Fruit fly (Drosophila melanogaster): ENCODE measurements around the gene Msp300.
A peak's percentile ranks its signal among the peaks of the same experiment; 100 is the strongest.

Msp300 gene

dm6 chr2L:5103733-5104132 lies 3.1 kb downstream of the Msp300 start:
- TF ChIP-seq sens (GFP tag) (peak; percentile 74), zfh1 (GFP tag; IDR thresholded peaks at IDR 0.05) (0 out of 3 replicates have a peak, but pooled peaks have one; percentile 33), cg (GFP tag; optimal IDR thresholded peaks at IDR 0.05) (no peak)

- no peak for TF ChIP-seq prd (optimal IDR thresholded peaks at IDR 0.05)
- TF ChIP-seq prd (GFP tag; IDR thresholded peaks at IDR 0.05): peak; percentile 96
- peak; percentile 95 for TF ChIP-seq D19B (GFP tag; optimal IDR thresholded peaks at IDR 0.05)
- TF ChIP-seq Xbp1 (GFP tag; optimal IDR thresholded peaks at IDR 0.05): peak; percentile 97
- peak; percentile 97 for TF ChIP-seq CG2678 (tag; optimal IDR thresholded peaks at IDR 0.05)
- TF ChIP-seq CG11456 (GFP tag; IDR thresholded peaks at IDR 0.05): peak; percentile 97
- TF ChIP-seq bsh (GFP tag; optimal IDR thresholded peaks at IDR 0.05): peak; percentile 67 to 88
- peak; percentile 93 for TF ChIP-seq Sox100B (GFP tag; optimal IDR thresholded peaks at IDR 0.05)
- TF ChIP-seq CG3281 (GFP tag; optimal IDR thresholded peaks at IDR 0.05): peak; percentile 95
- TF ChIP-seq CG34224 (GFP tag; IDR thresholded peaks at IDR 0.05; ENCODE audit: partially characterized antibody): no peak
- TF ChIP-seq CG6175 (GFP tag; IDR thresholded peaks at IDR 0.05): peak; percentile 90
- TF ChIP-seq CG30020 (tag; optimal IDR thresholded peaks at IDR 0.05): peak; percentile 76
- TF ChIP-seq dpn (GFP tag; optimal IDR thresholded peaks at IDR 0.05): peak; percentile 98 to 99
- no peak for TF ChIP-seq zen2 (GFP tag; IDR thresholded peaks at IDR 0.05; ENCODE audit: partially characterized antibody)
- TF ChIP-seq CG6854 (GFP tag; optimal IDR thresholded peaks at IDR 0.05): peak; percentile 92
- TF ChIP-seq esg (GFP tag; conservative IDR thresholded peaks at IDR 0.05): peak; percentile 94
- TF ChIP-seq Awh (GFP tag; IDR thresholded peaks at IDR 0.05): peak; percentile 93
- TF ChIP-seq z (GFP tag; IDR thresholded peaks at IDR 0.05): peak; percentile 24; the same call in 1 of the 3 replicates
- TF ChIP-seq kay (GFP tag; optimal IDR thresholded peaks at IDR 0.05): peak; percentile 97
- peak; percentile 68 for TF ChIP-seq CG17186 (GFP tag; optimal IDR thresholded peaks at IDR 0.05)
- TF ChIP-seq HmgD (GFP tag; optimal IDR thresholded peaks at IDR 0.05): peak; percentile 93
- TF ChIP-seq Jarid2 (GFP tag; optimal IDR thresholded peaks at IDR 0.05): peak; percentile 51
- peak; percentile 60 for TF ChIP-seq CG31388 (GFP tag; optimal IDR thresholded peaks at IDR 0.05)
- TF ChIP-seq Spps (tag; optimal IDR thresholded peaks at IDR 0.05): no peak
- TF ChIP-seq CTCF (GFP tag; optimal IDR thresholded peaks at IDR 0.05): no peak
- peak; percentile 94 for TF ChIP-seq HmgZ (tag; optimal IDR thresholded peaks at IDR 0.05)
- TF ChIP-seq ssp (GFP tag; IDR thresholded peaks at IDR 0.05): peak; percentile 87
- TF ChIP-seq so (GFP tag; IDR thresholded peaks at IDR 0.05): peak; percentile 96
- TF ChIP-seq CG42726 (GFP tag; IDR thresholded peaks at IDR 0.05; ENCODE audit: partially characterized antibody): no peak
- peak; percentile 87 for TF ChIP-seq CG5180 (GFP tag; optimal IDR thresholded peaks at IDR 0.05)
- peak; percentile 95 for TF ChIP-seq bcd (GFP tag; optimal IDR thresholded peaks at IDR 0.05)
- peak; percentile 92 for TF ChIP-seq CG31441 (GFP tag; IDR thresholded peaks at IDR 0.05)
- peak; percentile 97 for TF ChIP-seq Gug (GFP tag; IDR thresholded peaks at IDR 0.05)
- peak; percentile 90 for TF ChIP-seq jigr1 (GFP tag; IDR thresholded peaks at IDR 0.05)
- TF ChIP-seq rib (GFP tag; IDR thresholded peaks at IDR 0.05): peak; percentile 93
- TF ChIP-seq dysf (GFP tag; IDR thresholded peaks at IDR 0.05): peak; percentile 97
- peak; percentile 97 for TF ChIP-seq vfl (GFP tag; optimal IDR thresholded peaks at IDR 0.05)
- peak; percentile 95 for TF ChIP-seq emc (GFP tag; optimal IDR thresholded peaks at IDR 0.05)
- TF ChIP-seq sug (tag; optimal IDR thresholded peaks at IDR 0.05): peak; percentile 93
- no peak for TF ChIP-seq CG7963 (GFP tag; IDR thresholded peaks at IDR 0.05; ENCODE audit: partially characterized antibody)
- no peak for TF ChIP-seq inv (GFP tag; IDR thresholded peaks at IDR 0.05; ENCODE audit: partially characterized antibody)
- TF ChIP-seq CG8765 (GFP tag; IDR thresholded peaks at IDR 0.05): peak; percentile 76; the same call in 1 of the 2 replicates
- peak; percentile 85 for TF ChIP-seq aop (GFP tag; IDR thresholded peaks at IDR 0.05)
- peak; percentile 94 for TF ChIP-seq Bteb2 (GFP tag; optimal IDR thresholded peaks at IDR 0.05)
- peak; percentile 92 for TF ChIP-seq HLH3B (GFP tag; IDR thresholded peaks at IDR 0.05)
- TF ChIP-seq dati (GFP tag; IDR thresholded peaks at IDR 0.05): peak; percentile 86
Observed at dm6 chr2L:5107626-5108272, 7.1 kb downstream of the Msp300 start.

All from whole organism, embryonic.